Worm (Caenorhabditis elegans): Measurements from ENCODE around the gene elb-1.

Gene elb-1

DNA sequence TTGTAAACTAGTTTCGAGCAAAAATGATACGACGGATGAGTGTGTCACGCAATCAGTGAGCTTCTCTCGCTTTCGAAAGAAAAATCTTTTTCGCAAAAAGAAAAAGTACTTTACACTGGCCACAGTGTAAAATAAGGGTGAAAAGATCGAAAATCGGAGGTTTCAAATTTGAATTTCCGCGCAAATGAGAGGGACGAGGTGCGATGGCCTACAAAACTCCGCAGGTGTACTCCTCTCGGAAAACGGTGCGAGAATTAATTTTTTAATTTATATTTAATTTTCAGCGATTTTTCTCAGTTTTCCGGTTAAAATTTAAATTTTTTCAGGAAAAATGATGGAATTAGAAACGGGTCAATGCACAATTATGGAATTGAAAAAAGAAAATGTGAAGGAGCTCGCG, 27.5 kb upstream of the elb-1 start, which contains the start of gene mrt-2 (continued):
- TF ChIP-seq daf-16 (GFP tag; optimal IDR thresholded peaks at IDR 0.05), result no peak
- peak; percentile 47 for TF ChIP-seq daf-16 (tag; optimal IDR thresholded peaks at IDR 0.05)
- TF ChIP-seq F37D6.2 (tag; optimal IDR thresholded peaks at IDR 0.05), result peak; percentile 14
- TF ChIP-seq nhr-11 (tag; optimal IDR thresholded peaks at IDR 0.05), result no peak
- TF ChIP-seq F49E8.2 (tag; optimal IDR thresholded peaks at IDR 0.05; ENCODE audit: borderline replicate concordance), result no peak
- no peak for TF ChIP-seq lir-3 (tag; optimal IDR thresholded peaks at IDR 0.05)
- TF ChIP-seq dmd-6 (GFP tag; IDR thresholded peaks at IDR 0.05), result peak; percentile 46
- 0 out of 2 replicates have a peak, but pooled peaks have one; percentile 48 for TF ChIP-seq T26A8.4 (GFP tag; IDR thresholded peaks at IDR 0.05)
- TF ChIP-seq F26F4.8 (GFP tag; conservative IDR thresholded peaks at IDR 0.05), result no peak
- TF ChIP-seq ceh-44 (GFP tag; IDR thresholded peaks at IDR 0.05), result 0 out of 2 replicates have a peak, but pooled peaks have one; percentile 2
- peak in 1 of 2 experiments; percentile 93 for TF ChIP-seq hif-1 (tag; optimal IDR thresholded peaks at IDR 0.05)
- TF ChIP-seq snpc-1.2 (GFP tag; IDR thresholded peaks at IDR 0.05), result no peak
- TF ChIP-seq hmg-1.1 (GFP tag; IDR thresholded peaks at IDR 0.05), result no peak
- no peak for TF ChIP-seq aha-1 (tag)
- TF ChIP-seq fos-1 (tag; optimal IDR thresholded peaks at IDR 0.05), result no peak
- no peak for TF ChIP-seq ces-1 (GFP tag; optimal IDR thresholded peaks at IDR 0.05)
- TF ChIP-seq hlh-30 (tag; optimal IDR thresholded peaks at IDR 0.05; ENCODE audit: insufficient read depth), result peak; percentile 44
- no peak for TF ChIP-seq Y105C5A.15 (GFP tag; IDR thresholded peaks at IDR 0.05)
- no peak for TF ChIP-seq ama-1 (optimal IDR thresholded peaks at IDR 0.05)
- peak; percentile 75 for TF ChIP-seq unc-130 (GFP tag; optimal IDR thresholded peaks at IDR 0.05)
- TF ChIP-seq lsy-2 (tag; optimal IDR thresholded peaks at IDR 0.05), result peak in 1 of 2 experiments; percentile 83
- TF ChIP-seq lin-29 (GFP tag; IDR thresholded peaks at IDR 0.05), result no peak
- peak; percentile 99 for TF ChIP-seq mes-2 (tag; optimal IDR thresholded peaks at IDR 0.05; ENCODE audit: poor library complexity, severe bottlenecking)
- no peak for TF ChIP-seq unc-62 (GFP tag; optimal IDR thresholded peaks at IDR 0.05 in 1 of 2)
- no peak for TF ChIP-seq unc-62 (tag; optimal IDR thresholded peaks at IDR 0.05)
- TF ChIP-seq lin-39 (tag; optimal IDR thresholded peaks at IDR 0.05), result no peak
- peak; percentile 97 for TF ChIP-seq dpl-1 (GFP tag; optimal IDR thresholded peaks at IDR 0.05)
- TF ChIP-seq ceh-32 (tag; optimal IDR thresholded peaks at IDR 0.05; ENCODE audit: poor library complexity), result no peak
- TF ChIP-seq ZK546.5 (tag; optimal IDR thresholded peaks at IDR 0.05), result no peak
- TF ChIP-seq daf-19 (GFP tag; conservative IDR thresholded peaks at IDR 0.05), result no peak
- no peak for TF ChIP-seq nhr-76 (tag; optimal IDR thresholded peaks at IDR 0.05)
- TF ChIP-seq lin-38 (GFP tag; IDR thresholded peaks at IDR 0.05), result peak; percentile 70
- no peak for TF ChIP-seq fkh-10 (GFP tag; optimal IDR thresholded peaks at IDR 0.05)
- 0 out of 2 replicates have a peak, but pooled peaks have one; percentile 60 for TF ChIP-seq pha-4 (GFP tag; IDR thresholded peaks at IDR 0.05)
- TF ChIP-seq pha-4 (tag; optimal IDR thresholded peaks at IDR 0.05), result peak; percentile 16
- no peak for TF ChIP-seq zip-11 (GFP tag; IDR thresholded peaks at IDR 0.05)
- TF ChIP-seq egl-43 (GFP tag; IDR thresholded peaks at IDR 0.05), result no peak
- no peak for TF ChIP-seq F10B5.3 (tag; optimal IDR thresholded peaks at IDR 0.05)
- no peak for TF ChIP-seq saeg-2 (GFP tag; IDR thresholded peaks at IDR 0.05)
- no peak for TF ChIP-seq php-3 (GFP tag; IDR thresholded peaks at IDR 0.05)
- peak; percentile 24 for TF ChIP-seq nhr-28 (tag; optimal IDR thresholded peaks at IDR 0.05)
- TF ChIP-seq duxl-1 (tag; optimal IDR thresholded peaks at IDR 0.05; ENCODE audit: poor library complexity), result peak; percentile 47
- no peak for TF ChIP-seq lin-15B (tag; optimal IDR thresholded peaks at IDR 0.05)
- TF ChIP-seq rbr-2 (tag; optimal IDR thresholded peaks at IDR 0.05), result peak; percentile 48
- TF ChIP-seq F44E2.7 (GFP tag; IDR thresholded peaks at IDR 0.05), result no peak
- TF ChIP-seq mxl-3 (GFP tag; optimal IDR thresholded peaks at IDR 0.05), result no peak
- no peak for TF ChIP-seq nhr-48 (tag; optimal IDR thresholded peaks at IDR 0.05)
- TF ChIP-seq madf-9 (GFP tag; conservative IDR thresholded peaks at IDR 0.05), result no peak
- TF ChIP-seq ztf-11 (tag; optimal IDR thresholded peaks at IDR 0.05), result no peak
- TF ChIP-seq ceh-28 (tag; optimal IDR thresholded peaks at IDR 0.05), result no peak
- TF ChIP-seq Y5F2A.4 (GFP tag; optimal IDR thresholded peaks at IDR 0.05), result no peak
- TF ChIP-seq cey-2 (tag; optimal IDR thresholded peaks at IDR 0.05; ENCODE audit: borderline replicate concordance, insufficient read depth), result no peak

Measured in whole organism, L4 larva.